Fruit fly (Drosophila melanogaster) whole organism, embryonic: Measurements from ENCODE around the gene CG10132.

Experiments
- B-H1 ChIP-seq: fragments of 200-800 bp; sonication (Bioruptor generic); IDR thresholded peaks from 3 replicates; pipeline ENCODE4 v1.3.6; 2022; ENCODE audit warnings: missing biosample characterization, missing genetic modification characterization
- Blimp-1 ChIP-seq: fragments of 200-800 bp; sonication (Bioruptor generic); optimal IDR thresholded peaks from 3 replicates; lab custom pipeline; 2018; ENCODE audit warnings: missing biosample characterization, missing genetic modification characterization, mild to moderate bottlenecking, moderate library complexity, missing genetic modification reagents
- CG11504 ChIP-seq: fragments of 200-800 bp; sonication (Bioruptor generic); optimal IDR thresholded peaks from 3 replicates; lab custom pipeline; 2019; ENCODE audit warnings: missing biosample characterization, mild to moderate bottlenecking, missing genetic modification characterization, moderate library complexity
- CG1233 ChIP-seq: fragments of 200-800 bp; sonication (Bioruptor generic); optimal IDR thresholded peaks from 4 replicates; lab custom pipeline; 2018; ENCODE audit warnings: missing biosample characterization, mild to moderate bottlenecking, missing genetic modification characterization
- CG12391 ChIP-seq: fragments of 200-800 bp; sonication (Bioruptor generic); optimal IDR thresholded peaks from 3 replicates; lab custom pipeline; 2018; ENCODE audit warnings: missing biosample characterization, mild to moderate bottlenecking, missing genetic modification characterization, moderate library complexity
- CG12942 ChIP-seq: fragments of 200-800 bp; sonication (Bioruptor generic); optimal IDR thresholded peaks from 3 replicates; lab custom pipeline; 2016; ENCODE audit warnings: missing biosample characterization, missing genetic modification characterization
- CG13123 ChIP-seq: fragments of 200-800 bp; sonication (Bioruptor generic); optimal IDR thresholded peaks from 2 replicates; lab custom pipeline; 2016; ENCODE audit warnings: missing biosample characterization, missing genetic modification characterization
- CG14014 ChIP-seq: fragments of 200-800 bp; sonication (Bioruptor generic); IDR thresholded peaks from 2 replicates; pipeline ENCODE4 v1.3.6; 2022; ENCODE audit warnings: missing biosample characterization, missing genetic modification characterization
- CG15514 ChIP-seq: fragments of 200-800 bp; sonication (Bioruptor generic); optimal IDR thresholded peaks from 3 replicates; lab custom pipeline; 2017; ENCODE audit warnings: missing biosample characterization, missing genetic modification characterization, mild to moderate bottlenecking, moderate library complexity, missing genetic modification reagents
- CG16815 ChIP-seq: fragments of 200-800 bp; sonication (Bioruptor generic); optimal IDR thresholded peaks from 3 replicates; lab custom pipeline; 2017; ENCODE audit warnings: missing biosample characterization, mild to moderate bottlenecking, missing genetic modification characterization
- CG18476 ChIP-seq: fragments of 200-800 bp; sonication (Bioruptor generic); optimal IDR thresholded peaks from 2 replicates; lab custom pipeline; 2016; ENCODE audit warnings: missing biosample characterization, mild to moderate bottlenecking, missing genetic modification characterization
- CG2129 ChIP-seq: fragments of 200-800 bp; sonication (Bioruptor generic); IDR thresholded peaks from 2 replicates; pipeline ENCODE4 v1.3.6; 2022; ENCODE audit warnings: missing biosample characterization, missing genetic modification characterization; ENCODE audit not compliant: partially characterized antibody
- CG2712 ChIP-seq: fragments of 200-800 bp; optimal IDR thresholded peaks from 3 replicates; lab custom pipeline; 2019; ENCODE audit warnings: missing biosample characterization, mild to moderate bottlenecking, missing genetic modification characterization, moderate library complexity
- CG3065 ChIP-seq: fragments of 200-800 bp; sonication (Bioruptor generic); optimal IDR thresholded peaks from 2 replicates; lab custom pipeline; 2016; ENCODE audit warnings: missing biosample characterization, missing genetic modification characterization
- CG33557 ChIP-seq: fragments of 200-800 bp; sonication (Bioruptor generic); optimal IDR thresholded peaks from 2 replicates; lab custom pipeline; 2019; ENCODE audit warnings: missing biosample characterization, mild to moderate bottlenecking, missing genetic modification characterization, moderate library complexity
- CG34422 ChIP-seq: fragments of 200-800 bp; sonication (Bioruptor generic); IDR thresholded peaks from 3 replicates; pipeline ENCODE4 v1.3.6; 2022; ENCODE audit warnings: missing biosample characterization, missing genetic modification characterization
- CG43689 ChIP-seq: fragments of 200-800 bp; sonication (Bioruptor generic); IDR thresholded peaks from 2 replicates; pipeline ENCODE4 v1.3.6; 2022; ENCODE audit warnings: missing biosample characterization, missing genetic modification characterization
- CG5953 ChIP-seq: fragments of 200-800 bp; sonication (Bioruptor generic); IDR thresholded peaks from 2 replicates; pipeline ENCODE4 v1.3.6; 2022; ENCODE audit warnings: missing biosample characterization, missing genetic modification characterization
- CG6765 ChIP-seq: fragments of 200-800 bp; sonication (Bioruptor generic); optimal IDR thresholded peaks from 3 replicates; lab custom pipeline; 2017; ENCODE audit warnings: missing biosample characterization, mild to moderate bottlenecking, missing genetic modification characterization
- CG7357 ChIP-seq: fragments of 200-800 bp; sonication (Bioruptor generic); IDR thresholded peaks from 3 replicates; pipeline ENCODE4 v1.3.6; 2022; ENCODE audit warnings: missing biosample characterization, missing genetic modification characterization
- CG9727 ChIP-seq: fragments of 200-800 bp; sonication (Bioruptor generic); optimal IDR thresholded peaks from 3 replicates; lab custom pipeline; 2017; ENCODE audit warnings: missing biosample characterization, mild to moderate bottlenecking, missing genetic modification characterization
- Camta ChIP-seq: fragments of 200-800 bp; sonication (Bioruptor generic); optimal IDR thresholded peaks from 2 replicates; lab custom pipeline; 2016; ENCODE audit warnings: missing biosample characterization, missing genetic modification characterization
- Dref ChIP-seq: fragments of 200-800 bp; sonication (Bioruptor generic); IDR thresholded peaks from 2 replicates; pipeline ENCODE4 v1.3.6; 2022; ENCODE audit warnings: missing biosample characterization, missing genetic modification characterization
- H15 ChIP-seq: fragments of 200-800 bp; sonication (Bioruptor generic); IDR thresholded peaks from 3 replicates; pipeline ENCODE4 v1.3.6; 2022; ENCODE audit warnings: missing biosample characterization, missing genetic modification characterization
- Hmx ChIP-seq: fragments of 200-800 bp; sonication (Bioruptor generic); optimal IDR thresholded peaks from 2 replicates; lab custom pipeline; 2016; ENCODE audit warnings: missing biosample characterization, missing genetic modification characterization
- Jarid2 ChIP-seq: fragments of 200-800 bp; sonication (Bioruptor generic); optimal IDR thresholded peaks from 3 replicates; lab custom pipeline; 2017; ENCODE audit warnings: mild to moderate bottlenecking, missing biosample characterization, missing genetic modification reagents, missing genetic modification characterization
- Med ChIP-seq: fragments of 200-800 bp; sonication (Bioruptor generic); peaks from one replicate; lab custom pipeline; 2016; ENCODE audit warnings: missing biosample characterization, missing genetic modification characterization, mild to moderate bottlenecking, inconsistent platforms, moderate library complexity
- NK7.1 ChIP-seq: fragments of 200-800 bp; sonication (Bioruptor generic); optimal IDR thresholded peaks from 3 replicates; lab custom pipeline; 2016; ENCODE audit warnings: missing biosample characterization, missing genetic modification characterization
- Neu2 ChIP-seq: fragments of 200-800 bp; sonication (Bioruptor generic); optimal IDR thresholded peaks from 3 replicates; lab custom pipeline; 2016; ENCODE audit warnings: missing biosample characterization, missing genetic modification characterization, borderline replicate concordance
- abd-A ChIP-seq: fragments of 200-800 bp; sonication (Bioruptor generic); optimal IDR thresholded peaks from 3 replicates; lab custom pipeline; 2019; ENCODE audit warnings: missing biosample characterization, mild to moderate bottlenecking, missing genetic modification characterization, moderate library complexity
- disco-r ChIP-seq: fragments of 200-800 bp; sonication (Bioruptor generic); optimal IDR thresholded peaks from 2 replicates; lab custom pipeline; 2016; ENCODE audit warnings: missing biosample characterization, missing genetic modification characterization
- exex ChIP-seq: fragments of 200-800 bp; sonication (Bioruptor generic); optimal IDR thresholded peaks from 4 replicates; lab custom pipeline; 2018; ENCODE audit warnings: missing biosample characterization, mild to moderate bottlenecking, missing genetic modification characterization, moderate library complexity
- grn ChIP-seq: fragments of 200-800 bp; sonication (Bioruptor generic); optimal IDR thresholded peaks from 3 replicates; lab custom pipeline; 2017; ENCODE audit warnings: missing biosample characterization, missing genetic modification characterization
- ind ChIP-seq: fragments of 200-800 bp; sonication (Bioruptor generic); optimal IDR thresholded peaks from 3 replicates; lab custom pipeline; 2016; ENCODE audit warnings: missing biosample characterization, missing genetic modification characterization
- kni ChIP-seq: fragments of 200-800 bp; sonication (Bioruptor generic); optimal IDR thresholded peaks from 3 replicates; lab custom pipeline; 2017; ENCODE audit warnings: mild to moderate bottlenecking, missing biosample characterization, missing genetic modification reagents, missing genetic modification characterization
- prd ChIP-seq, 3 experiments: fragments of >200 bp in 2 of 3; fragments of 200-800 bp in 1 of 3; sonication (Bioruptor generic) in 1 of 3; optimal IDR thresholded peaks in 2 of 3; IDR thresholded peaks in 1 of 3; 2 replicates in 2 of 3; 3 replicates in 1 of 3; pipeline versions ENCODE4 v1.3.6 to Lab custom; 2017 to 2022; ENCODE audit warnings: missing biosample characterization in 1 of 3, missing genetic modification characterization in 1 of 3
- sd ChIP-seq: fragments of 200-800 bp; sonication (Bioruptor generic); optimal IDR thresholded peaks from 3 replicates; lab custom pipeline; 2018; ENCODE audit warnings: missing biosample characterization, mild to moderate bottlenecking, missing genetic modification characterization, moderate library complexity
- sens ChIP-seq: fragments of 200-800 bp; sonication (Bioruptor generic); peaks from one replicate; lab custom pipeline; 2016; ENCODE audit warnings: missing biosample characterization, missing genetic modification characterization
- sim ChIP-seq: fragments of 200-800 bp; sonication (Bioruptor generic); IDR thresholded peaks from 2 replicates; pipeline ENCODE4 v1.3.6; 2022; ENCODE audit warnings: missing biosample characterization, missing genetic modification characterization
- sob ChIP-seq: fragments of 200-800 bp; sonication (Bioruptor generic); IDR thresholded peaks from 2 replicates; pipeline ENCODE4 v1.3.6; 2022; ENCODE audit warnings: missing biosample characterization, missing genetic modification characterization
- sug ChIP-seq: fragments of 200-800 bp; optimal IDR thresholded peaks from 2 replicates; lab custom pipeline; 2019; ENCODE audit warnings: missing biosample characterization, mild to moderate bottlenecking, missing genetic modification characterization, moderate library complexity
- tx ChIP-seq: fragments of 200-800 bp; sonication (Bioruptor generic); optimal IDR thresholded peaks from 2 replicates; lab custom pipeline; 2016; ENCODE audit warnings: missing biosample characterization, missing genetic modification characterization
- usp ChIP-seq: fragments of >200 bp; optimal IDR thresholded peaks from 2 replicates; lab custom pipeline; 2017; ENCODE audit warnings: missing biosample characterization, missing genetic modification characterization
- z ChIP-seq: fragments of 200-800 bp; sonication (Bioruptor generic); IDR thresholded peaks from 3 replicates; pipeline ENCODE4 v1.3.6; 2022; ENCODE audit warnings: missing biosample characterization, missing genetic modification characterization

CG10132 gene

dm6 chr2L:19535234-19535633 is 16.6 kb downstream of the CG10132 start, which contains the start of gene CG31697 (continued):
- no peak for TF ChIP-seq CG15514 (GFP tag; lab: Kevin White, UChicago)
- TF ChIP-seq Hmx (GFP tag; lab: Kevin White, UChicago) = no peak
- TF ChIP-seq CG16815 (GFP tag; lab: Kevin White, UChicago) = no peak
- TF ChIP-seq CG3065 (GFP tag; lab: Kevin White, UChicago) = no peak
- TF ChIP-seq exex (tag; lab: Kevin White, UChicago) = peak; percentile 78
- no peak for TF ChIP-seq B-H1 (GFP tag; lab: Robert Waterston, UW)
- no peak for TF ChIP-seq CG2712 (tag; lab: Kevin White, UChicago)
- peak; percentile 69 for TF ChIP-seq sd
- TF ChIP-seq Dref (GFP tag; lab: Robert Waterston, UW) = no peak
- TF ChIP-seq CG13123 (GFP tag; lab: Kevin White, UChicago) = no peak
- peak; percentile 56 for TF ChIP-seq sens (GFP tag; lab: Kevin White, UChicago)
- TF ChIP-seq CG12942 (GFP tag; lab: Kevin White, UChicago) = no peak
- TF ChIP-seq kni (GFP tag; lab: Kevin White, UChicago) = no peak
- TF ChIP-seq ind (GFP tag; lab: Kevin White, UChicago) = no peak
- no peak for TF ChIP-seq CG18476 (GFP tag; lab: Kevin White, UChicago)
- peak; percentile 58 for TF ChIP-seq sug (tag; lab: Kevin White, UChicago)
- TF ChIP-seq CG33557 (GFP tag; lab: Kevin White, UChicago) = no peak
- TF ChIP-seq z (GFP tag; lab: Robert Waterston, UW) = no peak
- TF ChIP-seq CG5953 (GFP tag; lab: Robert Waterston, UW) = no peak
- TF ChIP-seq Blimp-1 (GFP tag; lab: Kevin White, UChicago) = no peak
- TF ChIP-seq CG43689 (GFP tag; lab: Robert Waterston, UW) = no peak
- no peak for TF ChIP-seq CG14014 (GFP tag; lab: Robert Waterston, UW)
- no peak for TF ChIP-seq disco-r
- no peak for TF ChIP-seq Neu2
- TF ChIP-seq CG1233 (GFP tag; lab: Kevin White, UChicago) = no peak
- TF ChIP-seq NK7.1 (GFP tag; lab: Kevin White, UChicago) = no peak
- no peak for TF ChIP-seq usp
- no peak for TF ChIP-seq H15 (GFP tag; lab: Robert Waterston, UW)
- no peak for TF ChIP-seq Camta
- no peak for TF ChIP-seq CG34422 (GFP tag; lab: Robert Waterston, UW)
- TF ChIP-seq CG2129 (GFP tag; lab: Robert Waterston, UW) = no peak
- TF ChIP-seq CG12391 = no peak
- no peak for TF ChIP-seq CG11504
- no peak for TF ChIP-seq Jarid2 (GFP tag; lab: Kevin White, UChicago)
- no peak for TF ChIP-seq abd-A
- no peak for TF ChIP-seq CG7357 (GFP tag; lab: Robert Waterston, UW)
- TF ChIP-seq CG9727 (GFP tag; lab: Kevin White, UChicago) = no peak
- no peak for TF ChIP-seq tx (GFP tag; lab: Kevin White, UChicago)
- TF ChIP-seq CG6765 (GFP tag; lab: Kevin White, UChicago) = no peak
- TF ChIP-seq sim (GFP tag; lab: Robert Waterston, UW) = no peak
- TF ChIP-seq sob (GFP tag; lab: Robert Waterston, UW) = no peak
- peak; percentile 43 for TF ChIP-seq Med (GFP tag; lab: Kevin White, UChicago)
- TF ChIP-seq prd (optimal IDR thresholded peaks at IDR 0.05; lab: Kevin White, UChicago) = no peak
- TF ChIP-seq prd (GFP tag; IDR thresholded peaks at IDR 0.05; lab: Robert Waterston, UW) = no peak
- TF ChIP-seq grn = peak; percentile 21
- TF ChIP-seq, all 482 proteins: peak for 11
